Worm (Caenorhabditis elegans): Measurements from ENCODE around the gene best-20.

- TF ChIP-seq nhr-11 (tag; optimal IDR thresholded peaks at IDR 0.05) = no peak
- no peak for TF ChIP-seq jun-1 (tag; optimal IDR thresholded peaks at IDR 0.05)
- TF ChIP-seq ama-1 (optimal IDR thresholded peaks at IDR 0.05) = no peak
- TF ChIP-seq unc-39 (tag; optimal IDR thresholded peaks at IDR 0.05) = no peak
- no peak for TF ChIP-seq nhr-25 (tag; optimal IDR thresholded peaks at IDR 0.05)
Measured at ce11 chrIV:3755921-3756320, at the start of gene best-20.
